Worm (Caenorhabditis elegans): ENCODE results near the gene T01B7.5.

T01B7.5 gene

ce11 chrII:8716231-8716878 lies at the start of gene T01B7.5, which contains the start of gene cyn-11:
Gene T01B7.5, plus strand, starts transcription at chrII:8716828.
Gene cyn-11, minus strand, starts transcription at chrII:8716281.
- TF ChIP-seq aly-2 (tag; optimal IDR thresholded peaks at IDR 0.05) (no peak), ama-1 (optimal IDR thresholded peaks at IDR 0.05) (no peak), sem-4 (tag; optimal IDR thresholded peaks at IDR 0.05) (peak; percentile 7), gmeb-1 (tag; optimal IDR thresholded peaks at IDR 0.05) (peak; percentile 9), nhr-11 (tag; optimal IDR thresholded peaks at IDR 0.05) (no peak), mdl-1 (tag; optimal IDR thresholded peaks at IDR 0.05) (no peak), sma-9 (GFP tag; optimal IDR thresholded peaks at IDR 0.05) (peak; percentile 35), sma-9 (tag; optimal IDR thresholded peaks at IDR 0.05) (no peak), ZK546.5 (tag; optimal IDR thresholded peaks at IDR 0.05) (no peak), zag-1 (tag; optimal IDR thresholded peaks at IDR 0.05) (no peak), ztf-1 (GFP tag; conservative IDR thresholded peaks at IDR 0.05) (no peak), unc-55 (GFP tag; optimal IDR thresholded peaks at IDR 0.05) (no peak), nhr-23 (tag; optimal IDR thresholded peaks at IDR 0.05) (no peak), nhr-10 (tag; optimal IDR thresholded peaks at IDR 0.05) (no peak), mab-5 (tag; optimal IDR thresholded peaks at IDR 0.05) (no peak), unc-62 (GFP tag; optimal IDR thresholded peaks at IDR 0.05) (no peak), nhr-6 (tag; optimal IDR thresholded peaks at IDR 0.05) (no peak), lsy-2 (tag; optimal IDR thresholded peaks at IDR 0.05) (peak in 1 of 2 experiments; percentile 50), elt-3 (tag; optimal IDR thresholded peaks at IDR 0.05) (no peak), C34F6.9 (tag; optimal IDR thresholded peaks at IDR 0.05) (peak; percentile 33), peb-1 (tag; optimal IDR thresholded peaks at IDR 0.05) (no peak), crh-2 (tag; optimal IDR thresholded peaks at IDR 0.05) (peak; percentile 34), ceh-16 (tag; optimal IDR thresholded peaks at IDR 0.05) (no peak), lin-39 (tag; optimal IDR thresholded peaks at IDR 0.05) (no peak), R02D3.7 (tag; optimal IDR thresholded peaks at IDR 0.05) (no peak), ztf-4 (tag; optimal IDR thresholded peaks at IDR 0.05) (no peak), nhr-129 (tag; optimal IDR thresholded peaks at IDR 0.05) (peak; percentile 21), nhr-25 (tag; optimal IDR thresholded peaks at IDR 0.05) (no peak), snpc-4 (tag; optimal IDR thresholded peaks at IDR 0.05) (no peak), lin-11 (tag; optimal IDR thresholded peaks at IDR 0.05) (peak; percentile 4), elt-1 (tag; optimal IDR thresholded peaks at IDR 0.05) (no peak), egl-27 (tag; optimal IDR thresholded peaks at IDR 0.05) (no peak), ceh-82 (tag; optimal IDR thresholded peaks at IDR 0.05) (no peak), alr-1 (tag; optimal IDR thresholded peaks at IDR 0.05) (no peak), skn-1 (tag; optimal IDR thresholded peaks at IDR 0.05) (no peak), fos-1 (tag; optimal IDR thresholded peaks at IDR 0.05) (no peak)

ce11 chrII:8668871-8669270 lies 47.8 kb upstream of the T01B7.5 start:
- TF ChIP-seq sem-4 (tag; optimal IDR thresholded peaks at IDR 0.05) (no peak), unc-62 (GFP tag; optimal IDR thresholded peaks at IDR 0.05) (no peak), nhr-10 (tag; optimal IDR thresholded peaks at IDR 0.05) (no peak), egl-27 (tag; optimal IDR thresholded peaks at IDR 0.05) (no peak), C34F6.9 (tag; optimal IDR thresholded peaks at IDR 0.05) (no peak), lsy-2 (tag; optimal IDR thresholded peaks at IDR 0.05) (no peak)

ce11 chrII:8670835-8671234 lies 45.8 kb upstream of the T01B7.5 start:
- no peak for TF ChIP-seq elt-3 (tag; optimal IDR thresholded peaks at IDR 0.05)
- peak; percentile 35 for TF ChIP-seq snpc-4 (tag; optimal IDR thresholded peaks at IDR 0.05)

ce11 chrII:8675369-8675768 lies 41.3 kb upstream of the T01B7.5 start:
- TF ChIP-seq snpc-4 (tag; optimal IDR thresholded peaks at IDR 0.05) = no peak
- peak; percentile 16 for TF ChIP-seq nhr-25 (tag; optimal IDR thresholded peaks at IDR 0.05)

ce11 chrII:8679799-8680198 lies 36.8 kb upstream of the T01B7.5 start:
- TF ChIP-seq fos-1 (tag; optimal IDR thresholded peaks at IDR 0.05) (peak; percentile 40), blmp-1 (tag; optimal IDR thresholded peaks at IDR 0.05; ENCODE audit: insufficient read depth) (no peak)
